Fruit fly (Drosophila melanogaster) whole organism, embryonic: ENCODE measurements around the gene Atx-1.

Experiments
- Adf1 ChIP-seq: fragments of 200-800 bp; sonication (Bioruptor generic); IDR thresholded peaks from 2 replicates; pipeline ENCODE4 v1.3.6; 2022; ENCODE audit warnings: missing biosample characterization, missing genetic modification characterization
- Atf3 ChIP-seq: fragments of 200-800 bp; sonication (Bioruptor generic); optimal IDR thresholded peaks from 3 replicates; lab custom pipeline; 2016; ENCODE audit warnings: missing biosample characterization, missing genetic modification characterization
- BEAF-32 ChIP-seq: fragments of 200-800 bp; sonication (Bioruptor generic); optimal IDR thresholded peaks from 3 replicates; lab custom pipeline; 2017; ENCODE audit warnings: missing biosample characterization, missing genetic modification characterization, mild to moderate bottlenecking, moderate library complexity, missing genetic modification reagents
- CG10321 ChIP-seq: fragments of 200-800 bp; sonication (Bioruptor generic); IDR thresholded peaks from 2 replicates; pipeline ENCODE4 v1.3.6; 2022; ENCODE audit warnings: missing biosample characterization, missing genetic modification characterization
- CG11093 ChIP-seq: fragments of 200-800 bp; sonication (Bioruptor generic); IDR thresholded peaks from 3 replicates; pipeline ENCODE4 v1.3.6; 2022; ENCODE audit warnings: missing biosample characterization, missing genetic modification characterization
- CG11247 ChIP-seq: fragments of 200-800 bp; sonication (Bioruptor generic); IDR thresholded peaks from 2 replicates; pipeline ENCODE4 v1.3.6; 2022; ENCODE audit warnings: missing biosample characterization, missing genetic modification characterization
- CG1233 ChIP-seq: fragments of 200-800 bp; sonication (Bioruptor generic); optimal IDR thresholded peaks from 4 replicates; lab custom pipeline; 2018; ENCODE audit warnings: missing biosample characterization, mild to moderate bottlenecking, missing genetic modification characterization
- CG14667 ChIP-seq: fragments of 200-800 bp; sonication (Bioruptor generic); IDR thresholded peaks from 2 replicates; pipeline ENCODE4 v1.3.6; 2022; ENCODE audit warnings: missing biosample characterization, missing genetic modification characterization
- CG15011 ChIP-seq: fragments of 200-800 bp; sonication (Bioruptor generic); optimal IDR thresholded peaks from 3 replicates; lab custom pipeline; 2018; ENCODE audit warnings: missing biosample characterization, mild to moderate bottlenecking, missing genetic modification characterization
- CG1529 ChIP-seq: fragments of 200-800 bp; sonication (Bioruptor generic); optimal IDR thresholded peaks from 3 replicates; lab custom pipeline; 2018; ENCODE audit warnings: missing biosample characterization, missing genetic modification characterization
- CG17385 ChIP-seq: fragments of 200-800 bp; sonication (Bioruptor generic); optimal IDR thresholded peaks from 3 replicates; lab custom pipeline; 2018; ENCODE audit warnings: missing biosample characterization, mild to moderate bottlenecking, missing genetic modification characterization
- CG1792 ChIP-seq: fragments of 200-800 bp; sonication (Bioruptor generic); optimal IDR thresholded peaks from 2 replicates; lab custom pipeline; 2016; ENCODE audit warnings: missing biosample characterization, missing genetic modification characterization
- CG3065 ChIP-seq: fragments of 200-800 bp; sonication (Bioruptor generic); optimal IDR thresholded peaks from 2 replicates; lab custom pipeline; 2016; ENCODE audit warnings: missing biosample characterization, missing genetic modification characterization
- CG34224 ChIP-seq: fragments of 200-800 bp; sonication (Bioruptor generic); IDR thresholded peaks from 3 replicates; pipeline ENCODE4 v1.3.6; 2022; ENCODE audit warnings: missing biosample characterization, missing genetic modification characterization; ENCODE audit not compliant: partially characterized antibody
- CG34422 ChIP-seq: fragments of 200-800 bp; sonication (Bioruptor generic); IDR thresholded peaks from 3 replicates; pipeline ENCODE4 v1.3.6; 2022; ENCODE audit warnings: missing biosample characterization, missing genetic modification characterization
- CG3726 ChIP-seq: fragments of 200-800 bp; sonication (Bioruptor generic); IDR thresholded peaks from 3 replicates; pipeline ENCODE4, ENCODE4 v1.3.6; 2022; ENCODE audit warnings: missing biosample characterization, missing genetic modification characterization
- CG4360 ChIP-seq: fragments of 200-800 bp; sonication (Bioruptor generic); IDR thresholded peaks from 2 replicates; pipeline ENCODE4 v1.3.6; 2022; ENCODE audit warnings: missing biosample characterization, missing genetic modification characterization
- CG4424 ChIP-seq: fragments of 200-800 bp; sonication (Bioruptor generic); optimal IDR thresholded peaks from 3 replicates; lab custom pipeline; 2016; ENCODE audit warnings: missing biosample characterization, missing genetic modification characterization
- CG4707 ChIP-seq: fragments of 200-800 bp; sonication (Bioruptor generic); optimal IDR thresholded peaks from 2 replicates; lab custom pipeline; 2018; ENCODE audit warnings: missing biosample characterization, mild to moderate bottlenecking, missing genetic modification characterization, moderate library complexity
- CG6175 ChIP-seq: fragments of 200-800 bp; sonication (Bioruptor generic); IDR thresholded peaks from 3 replicates; pipeline ENCODE4 v1.3.6; 2022; ENCODE audit warnings: missing biosample characterization, missing genetic modification characterization
- CG6254 ChIP-seq: fragments of 200-800 bp; sonication (Bioruptor generic); optimal IDR thresholded peaks from 3 replicates; lab custom pipeline; 2017; ENCODE audit warnings: mild to moderate bottlenecking, missing biosample characterization, missing genetic modification reagents, missing genetic modification characterization
- CG6813 ChIP-seq: fragments of 200-800 bp; sonication (Bioruptor generic); optimal IDR thresholded peaks from 2 replicates; lab custom pipeline; 2017; ENCODE audit warnings: missing biosample characterization, missing genetic modification characterization, mild to moderate bottlenecking, moderate library complexity, missing genetic modification reagents
- CG7372 ChIP-seq: fragments of 200-800 bp; sonication (Bioruptor generic); IDR thresholded peaks from 2 replicates; pipeline ENCODE4 v1.3.6; 2022; ENCODE audit warnings: missing biosample characterization, missing genetic modification characterization
- HLHmδ ChIP-seq: fragments of 200-800 bp; sonication (Bioruptor generic); optimal IDR thresholded peaks from 2 replicates; lab custom pipeline; 2018; ENCODE audit warnings: missing biosample characterization, mild to moderate bottlenecking, missing genetic modification characterization, moderate library complexity
- Hr3 ChIP-seq: fragments of 200-800 bp; sonication (Bioruptor generic); optimal IDR thresholded peaks from 3 replicates; lab custom pipeline; 2016; ENCODE audit warnings: missing biosample characterization, missing genetic modification characterization
- Hr39 ChIP-seq: fragments of >200 bp; optimal IDR thresholded peaks from 2 replicates; lab custom pipeline; 2017
- Kr ChIP-seq: fragments of 200-800 bp; sonication (Bioruptor generic); optimal IDR thresholded peaks from 2 replicates; lab custom pipeline; 2017; ENCODE audit warnings: missing biosample characterization, mild to moderate bottlenecking, missing genetic modification characterization
- Lhr ChIP-seq: fragments of 200-800 bp; sonication (Bioruptor generic); optimal IDR thresholded peaks from 3 replicates; lab custom pipeline; 2017; ENCODE audit warnings: mild to moderate bottlenecking, missing biosample characterization, missing genetic modification reagents, missing genetic modification characterization
- Ptx1 ChIP-seq: fragments of 200-800 bp; sonication (Bioruptor generic); IDR thresholded peaks from 2 replicates; pipeline ENCODE4 v1.3.6; 2022; ENCODE audit warnings: missing biosample characterization, missing genetic modification characterization
- Trl ChIP-seq, 3 experiments: fragments of >200 bp in 2 of 3; fragments of 200-800 bp in 1 of 3; sonication (Bioruptor generic) in 1 of 3; optimal IDR thresholded peaks; 2 replicates in 1 of 3; 3 replicates in 2 of 3; lab custom pipeline; 2016 to 2017; ENCODE audit warnings: missing biosample characterization in 1 of 3, missing genetic modification characterization in 1 of 3
- Usf ChIP-seq: fragments of 200-800 bp; sonication (Bioruptor generic); optimal IDR thresholded peaks from 2 replicates; lab custom pipeline; 2017; ENCODE audit warnings: missing genotype, missing biosample characterization, missing genetic modification characterization
- dan ChIP-seq: fragments of 200-800 bp; sonication (Bioruptor generic); IDR thresholded peaks from 2 replicates; pipeline ENCODE4 v1.3.6; 2022; ENCODE audit warnings: missing biosample characterization, missing genetic modification characterization
- eve ChIP-seq, 2 experiments: fragments of >200 bp; optimal IDR thresholded peaks; 2 replicates each; lab custom pipeline; 2017; ENCODE audit warnings: missing biosample characterization in 2 of 2, missing genetic modification characterization in 2 of 2
- fd96Cb ChIP-seq: fragments of 200-800 bp; sonication (Bioruptor generic); optimal IDR thresholded peaks from 2 replicates; lab custom pipeline; 2018; ENCODE audit warnings: missing biosample characterization, mild to moderate bottlenecking, missing genetic modification characterization, moderate library complexity
- gem ChIP-seq: fragments of 200-800 bp; sonication (Bioruptor generic); optimal IDR thresholded peaks from 2 replicates; lab custom pipeline; 2019; ENCODE audit warnings: missing biosample characterization, mild to moderate bottlenecking, missing genetic modification characterization, moderate library complexity
- gt ChIP-seq: fragments of 200-800 bp; sonication (Bioruptor generic); IDR thresholded peaks from 2 replicates; pipeline ENCODE4 v1.3.6; 2022; ENCODE audit warnings: missing biosample characterization, missing genetic modification characterization
- ken ChIP-seq: fragments of 200-800 bp; sonication (Bioruptor generic); IDR thresholded peaks from 3 replicates; pipeline ENCODE4 v1.3.6; 2022; ENCODE audit warnings: missing biosample characterization, missing genetic modification characterization
- lov ChIP-seq, 2 experiments: fragments of 200-800 bp in 1 of 2; fragments of >200 bp in 1 of 2; sonication (Bioruptor generic) in 1 of 2; IDR thresholded peaks in 1 of 2; optimal IDR thresholded peaks in 1 of 2; 2 replicates in 1 of 2; 3 replicates in 1 of 2; pipeline versions ENCODE4 v1.3.6 to Lab custom; 2017 to 2022; ENCODE audit warnings: missing biosample characterization in 1 of 2, missing genetic modification characterization in 1 of 2
- maf-S ChIP-seq: fragments of 200-800 bp; sonication (Bioruptor generic); optimal IDR thresholded peaks from 2 replicates; lab custom pipeline; 2016; ENCODE audit warnings: missing biosample characterization, missing genetic modification characterization
- mam ChIP-seq: fragments of 200-800 bp; sonication (Bioruptor generic); optimal IDR thresholded peaks from 3 replicates; lab custom pipeline; 2016; ENCODE audit warnings: missing biosample characterization, missing genetic modification characterization
- mirr ChIP-seq: fragments of 200-800 bp; sonication (Bioruptor generic); optimal IDR thresholded peaks from 3 replicates; lab custom pipeline; 2018; ENCODE audit warnings: missing biosample characterization, mild to moderate bottlenecking, missing genetic modification characterization
- mld ChIP-seq: fragments of 200-800 bp; sonication (Bioruptor generic); IDR thresholded peaks from 3 replicates; pipeline ENCODE4 v1.3.6; 2022; ENCODE audit warnings: missing biosample characterization, missing genetic modification characterization; ENCODE audit not compliant: partially characterized antibody
- nerfin-1 ChIP-seq: fragments of 200-800 bp; sonication (Bioruptor generic); optimal IDR thresholded peaks from 3 replicates; lab custom pipeline; 2019; ENCODE audit warnings: missing biosample characterization, mild to moderate bottlenecking, missing genetic modification characterization, moderate library complexity
- psq ChIP-seq: fragments of 200-800 bp; sonication (Bioruptor generic); optimal IDR thresholded peaks from 2 replicates; lab custom pipeline; 2017; ENCODE audit warnings: missing biosample characterization, missing genetic modification characterization
- ranshi ChIP-seq: fragments of 200-800 bp; sonication (Bioruptor generic); IDR thresholded peaks from 2 replicates; pipeline ENCODE4 v1.3.6; 2022; ENCODE audit warnings: missing biosample characterization, missing genetic modification characterization
- tna ChIP-seq: fragments of 200-800 bp; sonication (Bioruptor generic); IDR thresholded peaks from 2 replicates; pipeline ENCODE4 v1.3.6; 2022; ENCODE audit warnings: missing biosample characterization, missing genetic modification characterization; ENCODE audit not compliant: partially characterized antibody
- toy ChIP-seq: fragments of 200-800 bp; sonication (Bioruptor generic); IDR thresholded peaks from 2 replicates; pipeline ENCODE4 v1.3.6; 2022; ENCODE audit warnings: missing biosample characterization, missing genetic modification characterization
- vfl ChIP-seq: fragments of 200-800 bp; sonication (Bioruptor generic); optimal IDR thresholded peaks from 2 replicates; lab custom pipeline; 2016; ENCODE audit warnings: missing biosample characterization, missing genetic modification characterization
- zen ChIP-seq: fragments of 200-800 bp; sonication (Bioruptor generic); optimal IDR thresholded peaks from 3 replicates; lab custom pipeline; 2018; ENCODE audit warnings: missing biosample characterization, mild to moderate bottlenecking, missing genetic modification characterization, moderate library complexity
- zfh2 ChIP-seq: fragments of 200-800 bp; sonication (Bioruptor generic); optimal IDR thresholded peaks from 2 replicates; lab custom pipeline; 2016; ENCODE audit warnings: missing biosample characterization, missing genetic modification characterization

Gene Atx-1

DNA sequence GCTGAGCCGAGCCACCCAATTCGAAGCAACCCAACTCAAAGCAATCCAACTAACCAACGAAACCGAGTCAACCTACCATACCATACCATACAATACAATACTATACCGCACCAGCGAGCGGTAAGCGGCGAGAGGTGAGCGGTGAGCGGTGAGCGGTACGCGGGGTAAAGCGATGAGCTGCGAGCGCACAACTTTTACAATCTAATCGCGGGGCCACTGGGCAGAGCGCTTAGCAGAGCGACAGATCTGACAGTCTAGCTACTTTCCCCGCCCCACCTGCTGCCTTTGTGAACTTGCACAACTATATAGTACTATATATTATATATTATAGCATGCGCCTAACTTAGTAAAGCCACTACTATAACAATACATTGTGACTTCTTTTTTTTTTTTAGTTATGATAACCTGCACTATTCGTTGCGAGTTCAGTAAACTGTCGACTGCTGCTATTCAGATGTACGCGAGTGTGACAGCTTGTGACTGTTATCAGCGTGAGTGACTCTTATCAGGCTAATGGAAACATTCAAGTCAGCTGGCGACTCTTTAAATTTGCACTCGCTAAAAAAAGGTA, 22.2 kb upstream of the Atx-1 start (continued):
- TF ChIP-seq fd96Cb (tag; lab: Kevin White, UChicago) = peak; percentile 27
- no peak for TF ChIP-seq zfh2 (GFP tag; lab: Kevin White, UChicago)
- no peak for TF ChIP-seq lov (optimal IDR thresholded peaks at IDR 0.05; lab: Kevin White, UChicago)
- TF ChIP-seq lov (GFP tag; IDR thresholded peaks at IDR 0.05; lab: Robert Waterston, UW) = no peak
- TF ChIP-seq eve (GFP tag; optimal IDR thresholded peaks at IDR 0.05; lab: Kevin White, UChicago) = peak in 1 of 2 experiments; percentile 15
- no peak for TF ChIP-seq tna (GFP tag; lab: Robert Waterston, UW)
- no peak for TF ChIP-seq psq (GFP tag; lab: Kevin White, UChicago)
- TF ChIP-seq CG11247 (GFP tag; lab: Robert Waterston, UW) = no peak
- no peak for TF ChIP-seq BEAF-32
- 0 out of 3 replicates have a peak, but pooled peaks have one; percentile 19 for TF ChIP-seq ken (GFP tag; lab: Robert Waterston, UW)
- no peak for TF ChIP-seq Hr39
- TF ChIP-seq Atf3 = no peak
- TF ChIP-seq CG7372 (GFP tag; lab: Robert Waterston, UW) = no peak
- TF ChIP-seq CG10321 (GFP tag; lab: Robert Waterston, UW) = no peak
- no peak for TF ChIP-seq CG1529 (GFP tag; lab: Kevin White, UChicago)
- TF ChIP-seq CG1792 (GFP tag; lab: Kevin White, UChicago) = no peak
- TF ChIP-seq zen (tag; lab: Kevin White, UChicago) = no peak
- no peak for TF ChIP-seq CG6813 (GFP tag; lab: Kevin White, UChicago)
- peak; percentile 45 for TF ChIP-seq CG4424
- TF ChIP-seq Adf1 (GFP tag; lab: Robert Waterston, UW) = peak; percentile 78
- TF ChIP-seq mld = no peak
- TF ChIP-seq maf-S (GFP tag; lab: Kevin White, UChicago) = no peak
- no peak for TF ChIP-seq CG1233
- no peak for TF ChIP-seq vfl (GFP tag; lab: Kevin White, UChicago)
- peak; percentile 9 for TF ChIP-seq Lhr (GFP tag; lab: Kevin White, UChicago)
- TF ChIP-seq CG17385 (GFP tag; lab: Kevin White, UChicago) = no peak
- no peak for TF ChIP-seq gt (GFP tag; lab: Robert Waterston, UW)
- TF ChIP-seq CG6175 (GFP tag; lab: Robert Waterston, UW) = 0 out of 3 replicates have a peak, but pooled peaks have one; percentile 17
- TF ChIP-seq CG14667 (GFP tag; lab: Robert Waterston, UW) = no peak
- peak; percentile 27 for TF ChIP-seq Hr3 (GFP tag; lab: Kevin White, UChicago)
- no peak for TF ChIP-seq dan (GFP tag; lab: Robert Waterston, UW)
- no peak for TF ChIP-seq nerfin-1 (tag; lab: Kevin White, UChicago)
- TF ChIP-seq CG11093 (GFP tag; lab: Robert Waterston, UW) = no peak
- peak; percentile 56; the same call in 1 of the 2 replicates for TF ChIP-seq Ptx1 (GFP tag; lab: Robert Waterston, UW)
- TF ChIP-seq CG4360 (GFP tag; lab: Robert Waterston, UW) = no peak
- TF ChIP-seq CG15011 (GFP tag; lab: Kevin White, UChicago) = no peak
- no peak for TF ChIP-seq HLHmδ
- no peak for TF ChIP-seq mam (GFP tag; lab: Kevin White, UChicago)
- no peak for TF ChIP-seq toy (GFP tag; lab: Robert Waterston, UW)
- no peak for TF ChIP-seq Usf (GFP tag; lab: Kevin White, UChicago)
- TF ChIP-seq mirr (GFP tag; lab: Kevin White, UChicago) = peak; percentile 60
- 0 out of 3 replicates have a peak, but pooled peaks have one; percentile 56 for TF ChIP-seq CG34422
- TF ChIP-seq Kr (GFP tag; lab: Kevin White, UChicago) = no peak
- no peak for TF ChIP-seq CG34224 (GFP tag; lab: Robert Waterston, UW)
- no peak for TF ChIP-seq CG3065 (GFP tag; lab: Kevin White, UChicago)
- peak; percentile 68 for TF ChIP-seq gem
- no peak for TF ChIP-seq CG3726 (GFP tag; lab: Robert Waterston, UW)
- peak; percentile 38 for TF ChIP-seq CG6254 (GFP tag; lab: Kevin White, UChicago)
- TF ChIP-seq CG4707 = no peak
- TF ChIP-seq Trl (optimal IDR thresholded peaks at IDR 0.05; lab: Kevin White, UChicago) = peak; percentile 22 to 53
- TF ChIP-seq Trl (GFP tag; optimal IDR thresholded peaks at IDR 0.05; lab: Kevin White, UChicago) = no peak
- no peak for TF ChIP-seq ranshi (GFP tag; lab: Robert Waterston, UW)
